Worm (Caenorhabditis elegans) whole organism, mixed stage, embryonic: ENCODE results near the gene F32E10.8.

Experiments
- M03D4.4 ChIP-seq: sonication (generic microtip); optimal IDR thresholded peaks from 2 replicates; lab custom pipeline; 2017; ENCODE audit warnings: mild to moderate bottlenecking, missing genetic modification characterization, missing compliant biosample characterization
- blmp-1 ChIP-seq: fragments of 150-350 bp; optimal IDR thresholded peaks from 2 replicates; lab custom pipeline; 2014; ENCODE audit warnings: missing biosample characterization, missing genetic modification characterization
- ces-1 ChIP-seq: fragments of 150-350 bp; optimal IDR thresholded peaks from 2 replicates; lab custom pipeline; 2014; ENCODE audit warnings: missing biosample characterization, missing genetic modification reagents, missing genetic modification characterization
- elt-3 ChIP-seq: fragments of 150-350 bp; optimal IDR thresholded peaks from 2 replicates; lab custom pipeline; 2014; ENCODE audit warnings: missing biosample characterization, missing genetic modification characterization
- nhr-12 ChIP-seq: fragments of 150-350 bp; optimal IDR thresholded peaks from 2 replicates; lab custom pipeline; 2014; ENCODE audit warnings: missing biosample characterization, missing genetic modification characterization
- nhr-28 ChIP-seq: fragments of 150-350 bp; optimal IDR thresholded peaks from 2 replicates; lab custom pipeline; 2014; ENCODE audit warnings: missing biosample characterization, missing genetic modification characterization
- pha-4 ChIP-seq: fragments of 150-350 bp; optimal IDR thresholded peaks from 2 replicates; lab custom pipeline; 2018; ENCODE audit warnings: missing biosample characterization, missing genetic modification reagents, missing genetic modification characterization
- snpc-4 ChIP-seq: fragments of 150-350 bp; optimal IDR thresholded peaks from 2 replicates; lab custom pipeline; 2014; ENCODE audit warnings: missing biosample characterization, missing genetic modification characterization
- unc-39 ChIP-seq: fragments of 150-350 bp; optimal IDR thresholded peaks from 2 replicates; lab custom pipeline; 2014; ENCODE audit warnings: missing biosample characterization, missing genetic modification characterization

DNA sequence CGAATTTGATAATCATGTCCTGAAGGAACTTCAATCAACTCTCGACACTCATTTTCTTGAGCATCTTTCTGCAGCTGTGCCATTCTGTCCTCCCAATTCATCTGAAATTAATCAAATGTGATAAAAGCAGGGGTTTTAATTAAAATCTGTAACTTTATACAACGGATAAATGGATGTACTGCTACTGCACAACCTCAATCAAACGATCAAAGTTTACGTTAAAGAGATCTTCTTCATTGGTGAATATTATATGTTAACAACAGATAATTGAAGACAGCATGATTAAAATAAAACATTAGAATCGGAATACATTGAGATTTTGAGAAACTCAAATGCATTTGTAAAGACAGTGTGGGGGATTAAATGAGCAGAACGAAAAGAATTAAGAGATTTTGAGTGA lies 10.9 kb downstream of the F32E10.8 start, which contains the start of gene F32E10.5:
- TF ChIP-seq blmp-1 (tag; lab: Kevin White, UChicago), result no peak
- no peak for TF ChIP-seq ces-1 (GFP tag; lab: Kevin White, UChicago)
- TF ChIP-seq pha-4 (tag; lab: Kevin White, UChicago), result no peak
- no peak for TF ChIP-seq elt-3 (tag; lab: Kevin White, UChicago)
- no peak for TF ChIP-seq nhr-12
- no peak for TF ChIP-seq M03D4.4
- TF ChIP-seq unc-39 (tag; lab: Kevin White, UChicago), result no peak
- TF ChIP-seq snpc-4 (tag; lab: Kevin White, UChicago), result no peak
- TF ChIP-seq nhr-28 (tag; lab: Kevin White, UChicago), result no peak
